Worm (Caenorhabditis elegans) whole organism, L3 larva: ENCODE data around the gene ugt-63.

Experiments used
- ZK546.5 ChIP-seq: sonication (generic microtip); optimal IDR thresholded peaks from 2 replicates; lab custom pipeline; 2017; ENCODE audit warnings: missing biosample characterization, missing genetic modification characterization
- aly-2 ChIP-seq: fragments of 150-350 bp; optimal IDR thresholded peaks from 2 replicates; lab custom pipeline; 2014; ENCODE audit warnings: missing biosample characterization, missing genetic modification characterization
- ama-1 ChIP-seq: fragments of 150-350 bp; optimal IDR thresholded peaks from 2 replicates; lab custom pipeline; 2018
- ceh-28 ChIP-seq: fragments of 150-350 bp; optimal IDR thresholded peaks from 2 replicates; lab custom pipeline; 2014; ENCODE audit warnings: missing biosample characterization, missing genetic modification reagents, missing genetic modification characterization
- lin-15B ChIP-seq: fragments of 150-350 bp; optimal IDR thresholded peaks from 2 replicates; lab custom pipeline; 2014; ENCODE audit warnings: missing biosample characterization, missing genetic modification characterization
- lsy-12 ChIP-seq: sonication (generic microtip); optimal IDR thresholded peaks from 2 replicates; lab custom pipeline; 2016; ENCODE audit warnings: mild to moderate bottlenecking, missing genetic modification characterization, missing compliant biosample characterization
- nhr-28 ChIP-seq: fragments of 150-350 bp; optimal IDR thresholded peaks from 2 replicates; lab custom pipeline; 2014; ENCODE audit warnings: missing biosample characterization, missing genetic modification characterization
- pqm-1 ChIP-seq: fragments of 150-350 bp; optimal IDR thresholded peaks from 2 replicates; lab custom pipeline; 2017; ENCODE audit warnings: missing biosample characterization, missing genetic modification characterization, inconsistent platforms
- sea-2 ChIP-seq: fragments of 150-350 bp; sonication (generic microtip); optimal IDR thresholded peaks from 4 replicates; lab custom pipeline; 2014; ENCODE audit warnings: missing biosample characterization, missing genetic modification reagents, missing genetic modification characterization
- zag-1 ChIP-seq: fragments of 150-350 bp; optimal IDR thresholded peaks from 2 replicates; lab custom pipeline; 2014; ENCODE audit warnings: missing biosample characterization, missing genetic modification characterization
- ztf-4 ChIP-seq: fragments of 150-350 bp; optimal IDR thresholded peaks from 2 replicates; lab custom pipeline; 2014; ENCODE audit warnings: missing biosample characterization, missing genetic modification characterization

ce11 chrV:5064761-5065421 lies 45.7 kb downstream of the ugt-63 start, which contains the start of gene mlk-1:
- TF ChIP-seq ceh-28, result peak; percentile 37
- peak; percentile 26 for TF ChIP-seq ama-1 (lab: Kevin White, UChicago)
- no peak for TF ChIP-seq ztf-4 (tag; lab: Kevin White, UChicago)
- TF ChIP-seq ZK546.5 (tag; lab: Kevin White, UChicago), result no peak
- no peak for TF ChIP-seq nhr-28 (tag; lab: Kevin White, UChicago)
- TF ChIP-seq aly-2 (tag; lab: Kevin White, UChicago), result no peak
- TF ChIP-seq zag-1, result no peak
- TF ChIP-seq sea-2 (GFP tag; lab: Kevin White, UChicago), result no peak
- peak; percentile 44 for TF ChIP-seq lin-15B
- peak; percentile 16 for TF ChIP-seq pqm-1 (tag; lab: Kevin White, UChicago)
- TF ChIP-seq lsy-12, result peak; percentile 5
